Fruit fly (Drosophila melanogaster) whole organism, embryonic: ENCODE results near the gene CG45065.

Experiments used
- Adf1 ChIP-seq: fragments of 200-800 bp; sonication (Bioruptor generic); IDR thresholded peaks from 2 replicates; pipeline ENCODE4 v1.3.6; 2022; ENCODE audit warnings: missing biosample characterization, missing genetic modification characterization
- CG10274 ChIP-seq: fragments of 200-800 bp; sonication (Bioruptor generic); optimal IDR thresholded peaks from 3 replicates; lab custom pipeline; 2017; ENCODE audit warnings: missing biosample characterization, mild to moderate bottlenecking, missing genetic modification characterization
- CG10366 ChIP-seq: fragments of 200-800 bp; sonication (Bioruptor generic); IDR thresholded peaks from 2 replicates; pipeline ENCODE4 v1.3.6; 2022; ENCODE audit warnings: missing biosample characterization, missing genetic modification characterization
- CG10462 ChIP-seq: fragments of 200-800 bp; sonication (Bioruptor generic); optimal IDR thresholded peaks from 2 replicates; lab custom pipeline; 2016; ENCODE audit warnings: missing biosample characterization, missing genetic modification characterization
- CG10543 ChIP-seq: fragments of 200-800 bp; sonication (Bioruptor generic); optimal IDR thresholded peaks from 3 replicates; lab custom pipeline; 2017; ENCODE audit warnings: missing biosample characterization, mild to moderate bottlenecking, missing genetic modification characterization, moderate library complexity
- CG11398 ChIP-seq: fragments of 200-800 bp; sonication (Bioruptor generic); optimal IDR thresholded peaks from 2 replicates; lab custom pipeline; 2016; ENCODE audit warnings: missing biosample characterization, missing genetic modification characterization
- CG13894 ChIP-seq: fragments of 200-800 bp; sonication (Bioruptor generic); optimal IDR thresholded peaks from 3 replicates; lab custom pipeline; 2018; ENCODE audit warnings: missing biosample characterization, mild to moderate bottlenecking, missing genetic modification characterization, moderate library complexity
- CG14441 ChIP-seq: fragments of 200-800 bp; sonication (Bioruptor generic); IDR thresholded peaks from 2 replicates; pipeline ENCODE4 v1.3.6; 2022; ENCODE audit warnings: missing biosample characterization, missing genetic modification characterization
- CG15073 ChIP-seq: fragments of 200-800 bp; sonication (Bioruptor generic); optimal IDR thresholded peaks from 2 replicates; lab custom pipeline; 2016; ENCODE audit warnings: missing biosample characterization, missing genetic modification characterization
- CG17829 ChIP-seq: fragments of 200-800 bp; optimal IDR thresholded peaks from 2 replicates; lab custom pipeline; 2019; ENCODE audit warnings: missing biosample characterization, mild to moderate bottlenecking, missing genetic modification characterization, moderate library complexity
- CG31441 ChIP-seq: fragments of 200-800 bp; sonication (Bioruptor generic); IDR thresholded peaks from 2 replicates; pipeline ENCODE4 v1.3.6; 2022; ENCODE audit warnings: missing biosample characterization, missing genetic modification characterization
- CG34422 ChIP-seq: fragments of 200-800 bp; sonication (Bioruptor generic); IDR thresholded peaks from 3 replicates; pipeline ENCODE4 v1.3.6; 2022; ENCODE audit warnings: missing biosample characterization, missing genetic modification characterization
- CG42726 ChIP-seq: fragments of 200-800 bp; sonication (Bioruptor generic); IDR thresholded peaks from 2 replicates; pipeline ENCODE4 v1.3.6; 2022; ENCODE audit warnings: missing biosample characterization, missing genetic modification characterization; ENCODE audit not compliant: partially characterized antibody
- CG7963 ChIP-seq: fragments of 200-800 bp; sonication (Bioruptor generic); IDR thresholded peaks from 3 replicates; pipeline ENCODE4 v1.3.6; 2022; ENCODE audit warnings: missing biosample characterization, missing genetic modification characterization; ENCODE audit not compliant: partially characterized antibody
- CG8290 ChIP-seq, 3 experiments: fragments of 200-800 bp; sonication (Bioruptor generic); optimal IDR thresholded peaks; 2 replicates each; lab custom pipeline; 2016 to 2019; ENCODE audit warnings: missing biosample characterization in 3 of 3, missing genetic modification characterization in 3 of 3, mild to moderate bottlenecking in 2 of 3, moderate library complexity in 1 of 3
- CkIIα-i1 ChIP-seq: fragments of 200-800 bp; sonication (Bioruptor generic); IDR thresholded peaks from 2 replicates; pipeline ENCODE4 v1.3.6; 2022; ENCODE audit warnings: missing biosample characterization, missing genetic modification characterization
- Dad ChIP-seq: fragments of 200-800 bp; sonication (Bioruptor generic); optimal IDR thresholded peaks from 3 replicates; lab custom pipeline; 2016; ENCODE audit warnings: missing biosample characterization, missing genetic modification characterization
- Dbx ChIP-seq: fragments of 200-800 bp; sonication (Bioruptor generic); IDR thresholded peaks from 3 replicates; pipeline ENCODE4 v1.3.6; 2022; ENCODE audit warnings: missing biosample characterization, missing genetic modification characterization
- Dip2 ChIP-seq: fragments of 200-800 bp; sonication (Bioruptor generic); IDR thresholded peaks from 2 replicates; pipeline ENCODE4 v1.3.6; 2022; ENCODE audit warnings: missing biosample characterization, missing genetic modification characterization
- E2f2 ChIP-seq: fragments of 200-800 bp; sonication (Bioruptor generic); IDR thresholded peaks from 2 replicates; pipeline ENCODE4 v1.3.6; 2022; ENCODE audit warnings: missing biosample characterization, missing genetic modification characterization
- Ets65A ChIP-seq: fragments of 200-800 bp; sonication (Bioruptor generic); peaks from one replicate; lab custom pipeline; 2016; ENCODE audit warnings: missing biosample characterization, missing genetic modification characterization
- HLH54F ChIP-seq: fragments of 200-800 bp; sonication (Bioruptor generic); optimal IDR thresholded peaks from 3 replicates; lab custom pipeline; 2016; ENCODE audit warnings: missing biosample characterization, missing genetic modification characterization
- HmgZ ChIP-seq: fragments of 200-800 bp; sonication (Bioruptor generic); optimal IDR thresholded peaks from 2 replicates; lab custom pipeline; 2018; ENCODE audit warnings: missing biosample characterization, mild to moderate bottlenecking, missing genetic modification characterization
- Oli ChIP-seq: fragments of 200-800 bp; sonication (Bioruptor generic); optimal IDR thresholded peaks from 2 replicates; lab custom pipeline; 2018; ENCODE audit warnings: missing biosample characterization, mild to moderate bottlenecking, missing genetic modification characterization, moderate library complexity
- Rfx ChIP-seq: fragments of 200-800 bp; sonication (Bioruptor generic); IDR thresholded peaks from 2 replicates; pipeline ENCODE4 v1.3.6; 2022; ENCODE audit warnings: missing biosample characterization, missing genetic modification characterization
- Scr ChIP-seq: fragments of 200-800 bp; sonication (Bioruptor generic); IDR thresholded peaks from 2 replicates; pipeline ENCODE4 v1.3.6; 2022; ENCODE audit warnings: missing biosample characterization, missing genetic modification characterization; ENCODE audit not compliant: partially characterized antibody
- Trl ChIP-seq, 3 experiments: fragments of >200 bp in 2 of 3; fragments of 200-800 bp in 1 of 3; sonication (Bioruptor generic) in 1 of 3; optimal IDR thresholded peaks; 2 replicates in 1 of 3; 3 replicates in 2 of 3; lab custom pipeline; 2016 to 2017; ENCODE audit warnings: missing biosample characterization in 1 of 3, missing genetic modification characterization in 1 of 3
- YL-1 ChIP-seq: fragments of 200-800 bp; sonication (Bioruptor generic); optimal IDR thresholded peaks from 3 replicates; lab custom pipeline; 2017; ENCODE audit warnings: missing biosample characterization, mild to moderate bottlenecking, missing genetic modification characterization
- ab ChIP-seq: fragments of 200-800 bp; sonication (Bioruptor generic); optimal IDR thresholded peaks from 2 replicates; lab custom pipeline; 2016; ENCODE audit warnings: missing biosample characterization, missing genetic modification characterization
- al ChIP-seq: fragments of 200-800 bp; sonication (Bioruptor generic); IDR thresholded peaks from 2 replicates; pipeline ENCODE4 v1.3.6; 2022; ENCODE audit warnings: missing biosample characterization, missing genetic modification characterization
- ara ChIP-seq: fragments of 200-800 bp; sonication (Bioruptor generic); IDR thresholded peaks from 2 replicates; pipeline ENCODE4 v1.3.6; 2022; ENCODE audit warnings: missing biosample characterization, missing genetic modification characterization
- grn ChIP-seq: fragments of 200-800 bp; sonication (Bioruptor generic); optimal IDR thresholded peaks from 3 replicates; lab custom pipeline; 2017; ENCODE audit warnings: missing biosample characterization, missing genetic modification characterization
- hb ChIP-seq: fragments of 200-800 bp; sonication (Bioruptor generic); IDR thresholded peaks from 3 replicates; pipeline ENCODE4 v1.3.6; 2022; ENCODE audit warnings: missing biosample characterization, missing genetic modification characterization; ENCODE audit not compliant: partially characterized antibody
- inv ChIP-seq: fragments of 200-800 bp; sonication (Bioruptor generic); IDR thresholded peaks from 2 replicates; pipeline ENCODE4 v1.3.6; 2022; ENCODE audit warnings: missing biosample characterization, missing genetic modification characterization; ENCODE audit not compliant: partially characterized antibody
- jing ChIP-seq: fragments of 200-800 bp; sonication (Bioruptor generic); optimal IDR thresholded peaks from 2 replicates; lab custom pipeline; 2018; ENCODE audit warnings: missing biosample characterization, mild to moderate bottlenecking, missing genetic modification characterization
- lab ChIP-seq: fragments of 200-800 bp; sonication (Bioruptor generic); optimal IDR thresholded peaks from 3 replicates; lab custom pipeline; 2017; ENCODE audit warnings: missing biosample characterization, missing genetic modification characterization, mild to moderate bottlenecking, moderate library complexity, missing genetic modification reagents
- mam ChIP-seq: fragments of 200-800 bp; sonication (Bioruptor generic); optimal IDR thresholded peaks from 3 replicates; lab custom pipeline; 2016; ENCODE audit warnings: missing biosample characterization, missing genetic modification characterization
- nerfin-2 ChIP-seq: fragments of 200-800 bp; sonication (Bioruptor generic); IDR thresholded peaks from 2 replicates; pipeline ENCODE4 v1.3.6; 2022; ENCODE audit warnings: missing biosample characterization, missing genetic modification characterization; ENCODE audit not compliant: partially characterized antibody
- nmo ChIP-seq: fragments of 200-800 bp; sonication (Bioruptor generic); optimal IDR thresholded peaks from 2 replicates; lab custom pipeline; 2018; ENCODE audit warnings: missing biosample characterization, mild to moderate bottlenecking, missing genetic modification characterization, moderate library complexity
- nom ChIP-seq: fragments of 200-800 bp; sonication (Bioruptor generic); optimal IDR thresholded peaks from 2 replicates; lab custom pipeline; 2017; ENCODE audit warnings: missing biosample characterization, missing genetic modification characterization, mild to moderate bottlenecking, moderate library complexity, missing genetic modification reagents
- psq ChIP-seq: fragments of 200-800 bp; sonication (Bioruptor generic); optimal IDR thresholded peaks from 2 replicates; lab custom pipeline; 2017; ENCODE audit warnings: missing biosample characterization, missing genetic modification characterization
- pum ChIP-seq: fragments of 200-800 bp; sonication (Bioruptor generic); optimal IDR thresholded peaks from 2 replicates; lab custom pipeline; 2016; ENCODE audit warnings: missing biosample characterization, missing genetic modification characterization
- seq ChIP-seq: fragments of 200-800 bp; sonication (Bioruptor generic); IDR thresholded peaks from 2 replicates; pipeline ENCODE4 v1.3.6; 2022; ENCODE audit warnings: missing biosample characterization, missing genetic modification characterization
- sna ChIP-seq: fragments of 200-800 bp; sonication (Bioruptor generic); IDR thresholded peaks from 2 replicates; pipeline ENCODE4 v1.3.6; 2022; ENCODE audit warnings: missing biosample characterization, missing genetic modification characterization; ENCODE audit not compliant: partially characterized antibody
- stc ChIP-seq: fragments of 200-800 bp; sonication (Bioruptor generic); IDR thresholded peaks from 2 replicates; pipeline ENCODE4 v1.3.6; 2022; ENCODE audit warnings: missing biosample characterization, missing genetic modification characterization
- sug ChIP-seq: fragments of 200-800 bp; optimal IDR thresholded peaks from 2 replicates; lab custom pipeline; 2019; ENCODE audit warnings: missing biosample characterization, mild to moderate bottlenecking, missing genetic modification characterization, moderate library complexity
- unc-4 ChIP-seq: fragments of 200-800 bp; sonication (Bioruptor generic); IDR thresholded peaks from 2 replicates; pipeline ENCODE4 v1.3.6; 2022; ENCODE audit warnings: missing biosample characterization, missing genetic modification characterization; ENCODE audit not compliant: partially characterized antibody

CG45065 gene

dm6 chrX:14825922-14826617 lies 56.3 kb downstream of the CG45065 start, which contains the start of gene rut (continued):
- TF ChIP-seq lab (GFP tag; lab: Kevin White, UChicago) (peak; percentile 39), nom (GFP tag; lab: Kevin White, UChicago) (peak; percentile 11), Rfx (GFP tag; lab: Robert Waterston, UW) (peak; percentile 69), Ets65A (GFP tag; lab: Kevin White, UChicago) (peak; percentile 96), Dbx (GFP tag; lab: Robert Waterston, UW) (peak; percentile 67), CG8290 (GFP tag; optimal IDR thresholded peaks at IDR 0.05; lab: Kevin White, UChicago) (peak; percentile 4), CG8290 (tag; optimal IDR thresholded peaks at IDR 0.05; lab: Kevin White, UChicago) (peak in 1 of 2 experiments; percentile 85), nerfin-2 (peak; percentile 84), Dip2 (GFP tag; lab: Robert Waterston, UW) (no peak), CG42726 (peak; percentile 96), sna (GFP tag; lab: Robert Waterston, UW) (peak; percentile 89), CG7963 (GFP tag; lab: Robert Waterston, UW) (peak; percentile 86), CG17829 (tag; lab: Kevin White, UChicago) (peak; percentile 3), CG10543 (GFP tag; lab: Kevin White, UChicago) (peak; percentile 55), E2f2 (GFP tag; lab: Robert Waterston, UW) (peak; percentile 55; the same call in 1 of the 2 replicates), grn (GFP tag; lab: Kevin White, UChicago) (peak; percentile 1), CG34422 (GFP tag; lab: Robert Waterston, UW) (peak; percentile 64; the same call in 1 of the 3 replicates), CG10366 (GFP tag; lab: Robert Waterston, UW) (peak; percentile 22; the same call in 1 of the 2 replicates), al (GFP tag; lab: Robert Waterston, UW) (0 out of 2 replicates have a peak, but pooled peaks have one; percentile 9), sug (tag; lab: Kevin White, UChicago) (peak; percentile 13), pum (GFP tag; lab: Kevin White, UChicago) (no peak), Trl (optimal IDR thresholded peaks at IDR 0.05; lab: Kevin White, UChicago) (no peak), Trl (GFP tag; optimal IDR thresholded peaks at IDR 0.05; lab: Kevin White, UChicago) (peak; percentile 49), Oli (tag; lab: Kevin White, UChicago) (no peak), mam (peak; percentile 27), CG31441 (no peak), stc (GFP tag; lab: Robert Waterston, UW) (0 out of 2 replicates have a peak, but pooled peaks have one; percentile 26), Dad (GFP tag; lab: Kevin White, UChicago) (peak; percentile 5), nmo (GFP tag; lab: Kevin White, UChicago) (peak; percentile 4), inv (peak; percentile 97), Adf1 (GFP tag; lab: Robert Waterston, UW) (peak; percentile 52), CG14441 (GFP tag; lab: Robert Waterston, UW) (0 out of 2 replicates have a peak, but pooled peaks have one; percentile 19), CG15073 (GFP tag; lab: Kevin White, UChicago) (no peak), psq (GFP tag; lab: Kevin White, UChicago) (no peak), hb (GFP tag; lab: Robert Waterston, UW) (peak; percentile 95), CG10274 (GFP tag; lab: Kevin White, UChicago) (peak; percentile 14), HLH54F (peak; percentile 23), HmgZ (tag; lab: Kevin White, UChicago) (peak; percentile 15), ara (GFP tag; lab: Robert Waterston, UW) (0 out of 2 replicates have a peak, but pooled peaks have one; percentile 19), Scr (GFP tag; lab: Robert Waterston, UW) (peak; percentile 94), YL-1 (GFP tag; lab: Kevin White, UChicago) (peak; percentile 4), CG13894 (tag; lab: Kevin White, UChicago) (peak; percentile 20), jing (GFP tag; lab: Kevin White, UChicago) (peak; percentile 24), seq (GFP tag; lab: Robert Waterston, UW) (0 out of 2 replicates have a peak, but pooled peaks have one; percentile 6), CG10462 (GFP tag; lab: Kevin White, UChicago) (no peak), CkIIα-i1 (GFP tag; lab: Robert Waterston, UW) (no peak), unc-4 (GFP tag; lab: Robert Waterston, UW) (peak; percentile 91), CG11398 (GFP tag; lab: Kevin White, UChicago) (no peak), ab (GFP tag; lab: Kevin White, UChicago) (no peak)
